Worm (Caenorhabditis elegans) whole organism, L3 larva: ENCODE measurements around the gene ceh-37.

Source experiments
- R02D3.7 ChIP-seq: fragments of 150-350 bp; optimal IDR thresholded peaks from 2 replicates; lab custom pipeline; 2014; ENCODE audit warnings: missing biosample characterization, missing genetic modification characterization
- ZK546.5 ChIP-seq: sonication (generic microtip); optimal IDR thresholded peaks from 2 replicates; lab custom pipeline; 2017; ENCODE audit warnings: missing biosample characterization, missing genetic modification characterization
- aly-2 ChIP-seq: fragments of 150-350 bp; optimal IDR thresholded peaks from 2 replicates; lab custom pipeline; 2014; ENCODE audit warnings: missing biosample characterization, missing genetic modification characterization
- ama-1 ChIP-seq: fragments of 150-350 bp; optimal IDR thresholded peaks from 2 replicates; lab custom pipeline; 2018
- ceh-16 ChIP-seq: sonication (generic microtip); optimal IDR thresholded peaks from 2 replicates; lab custom pipeline; 2017; ENCODE audit warnings: missing biosample characterization, missing genetic modification characterization
- ceh-28 ChIP-seq: fragments of 150-350 bp; optimal IDR thresholded peaks from 2 replicates; lab custom pipeline; 2014; ENCODE audit warnings: missing biosample characterization, missing genetic modification reagents, missing genetic modification characterization
- ceh-82 ChIP-seq: fragments of 150-350 bp; optimal IDR thresholded peaks from 2 replicates; lab custom pipeline; 2014; ENCODE audit warnings: missing biosample characterization, missing genetic modification characterization
- daf-12 ChIP-seq: fragments of 150-350 bp; optimal IDR thresholded peaks from 2 replicates; lab custom pipeline; 2014; ENCODE audit warnings: missing biosample characterization, missing genetic modification reagents, missing genetic modification characterization
- egl-27 ChIP-seq: sonication (generic microtip); optimal IDR thresholded peaks from 4 replicates; lab custom pipeline; 2017; ENCODE audit warnings: missing biosample characterization, missing genetic modification reagents, missing genetic modification characterization
- egl-5 ChIP-seq: fragments of 150-350 bp; optimal IDR thresholded peaks from 2 replicates; lab custom pipeline; 2017; ENCODE audit warnings: missing biosample characterization, missing genetic modification reagents, missing genetic modification characterization, inconsistent platforms
- elt-1 ChIP-seq: fragments of 150-350 bp; optimal IDR thresholded peaks from 2 replicates; lab custom pipeline; 2014; ENCODE audit warnings: missing biosample characterization, missing genetic modification characterization
- elt-2 ChIP-seq: sonication (generic microtip); optimal IDR thresholded peaks from 2 replicates; lab custom pipeline; 2016; ENCODE audit warnings: missing genetic modification reagents, mild to moderate bottlenecking, missing genetic modification characterization, missing compliant biosample characterization
- elt-3 ChIP-seq, 3 experiments: fragments of 150-350 bp in 1 of 3; sonication (generic microtip) in 2 of 3; optimal IDR thresholded peaks; 2 replicates in 2 of 3; 4 replicates in 1 of 3; lab custom pipeline; 2014 to 2017; ENCODE audit warnings: missing biosample characterization in 3 of 3, missing genetic modification characterization in 3 of 3
- eor-1 ChIP-seq, 2 experiments: fragments of 150-350 bp; optimal IDR thresholded peaks; 2 replicates each; lab custom pipeline; 2014 to 2018; ENCODE audit warnings: missing biosample characterization in 2 of 2, missing genetic modification characterization in 2 of 2
- fkh-10 ChIP-seq: sonication (generic microtip); optimal IDR thresholded peaks from 2 replicates; lab custom pipeline; 2017; ENCODE audit warnings: missing biosample characterization, missing genetic modification reagents, missing genetic modification characterization
- fkh-2 ChIP-seq: fragments of 150-350 bp; optimal IDR thresholded peaks from 2 replicates; lab custom pipeline; 2014; ENCODE audit warnings: missing biosample characterization, missing genetic modification reagents, missing genetic modification characterization
- fos-1 ChIP-seq: fragments of 150-350 bp; optimal IDR thresholded peaks from 2 replicates; lab custom pipeline; 2014; ENCODE audit warnings: missing biosample characterization, missing genetic modification characterization
- hmg-11 ChIP-seq: sonication (generic microtip); optimal IDR thresholded peaks from 2 replicates; lab custom pipeline; 2016; ENCODE audit warnings: missing genetic modification characterization, missing compliant biosample characterization
- jun-1 ChIP-seq: fragments of 150-350 bp; optimal IDR thresholded peaks from 2 replicates; lab custom pipeline; 2014; ENCODE audit warnings: missing biosample characterization, missing genetic modification reagents, missing genetic modification characterization
- lin-15B ChIP-seq: fragments of 150-350 bp; optimal IDR thresholded peaks from 2 replicates; lab custom pipeline; 2014; ENCODE audit warnings: missing biosample characterization, missing genetic modification characterization
- lsy-12 ChIP-seq: sonication (generic microtip); optimal IDR thresholded peaks from 2 replicates; lab custom pipeline; 2016; ENCODE audit warnings: mild to moderate bottlenecking, missing genetic modification characterization, missing compliant biosample characterization
- mdl-1 ChIP-seq: fragments of 150-350 bp; optimal IDR thresholded peaks from 2 replicates; lab custom pipeline; 2014; ENCODE audit warnings: missing biosample characterization, missing genetic modification characterization
- mml-1 ChIP-seq: fragments of 150-350 bp; sonication (generic microtip); optimal IDR thresholded peaks from 3 replicates; lab custom pipeline; 2014; ENCODE audit warnings: missing biosample characterization, missing genetic modification characterization
- nfya-1 ChIP-seq: sonication (generic microtip); optimal IDR thresholded peaks from 2 replicates; lab custom pipeline; 2017; ENCODE audit warnings: missing genetic modification characterization, mild to moderate bottlenecking, missing compliant biosample characterization, antibody characterized with exemption, moderate library complexity; ENCODE audit not compliant: insufficient read depth
- nhr-11 ChIP-seq: fragments of 150-350 bp; optimal IDR thresholded peaks from 2 replicates; lab custom pipeline; 2014; ENCODE audit warnings: missing biosample characterization, missing genetic modification characterization
- nhr-12 ChIP-seq: fragments of 150-350 bp; optimal IDR thresholded peaks from 2 replicates; lab custom pipeline; 2014; ENCODE audit warnings: missing biosample characterization, missing genetic modification characterization
- nhr-23 ChIP-seq: fragments of 150-350 bp; optimal IDR thresholded peaks from 2 replicates; lab custom pipeline; 2014; ENCODE audit warnings: missing biosample characterization, missing genetic modification reagents, missing genetic modification characterization
- nhr-237 ChIP-seq: fragments of 150-350 bp; optimal IDR thresholded peaks from 2 replicates; lab custom pipeline; 2014; ENCODE audit warnings: missing biosample characterization, missing genetic modification characterization
- nhr-25 ChIP-seq: sonication (generic microtip); optimal IDR thresholded peaks from 2 replicates; lab custom pipeline; 2017; ENCODE audit warnings: missing biosample characterization, missing genetic modification characterization
- nhr-43 ChIP-seq: sonication (generic microtip); optimal IDR thresholded peaks from 2 replicates; lab custom pipeline; 2016; ENCODE audit warnings: mild to moderate bottlenecking, missing genetic modification characterization, missing compliant biosample characterization; ENCODE audit not compliant: poor library complexity, severe bottlenecking
- nhr-67 ChIP-seq: fragments of 150-350 bp; optimal IDR thresholded peaks from 2 replicates; lab custom pipeline; 2014; ENCODE audit warnings: missing biosample characterization, missing genetic modification characterization
- nhr-76 ChIP-seq: fragments of 150-350 bp; sonication (generic microtip); optimal IDR thresholded peaks from 5 replicates; lab custom pipeline; 2014; ENCODE audit warnings: missing biosample characterization, missing genetic modification characterization
- nhr-77 ChIP-seq: fragments of 150-350 bp; optimal IDR thresholded peaks from 2 replicates; lab custom pipeline; 2014; ENCODE audit warnings: missing biosample characterization, missing genetic modification characterization
- pha-4 ChIP-seq: fragments of 150-350 bp; optimal IDR thresholded peaks from 2 replicates; lab custom pipeline; 2014; ENCODE audit warnings: missing biosample characterization, missing genetic modification reagents, missing genetic modification characterization
- pqm-1 ChIP-seq: fragments of 150-350 bp; optimal IDR thresholded peaks from 2 replicates; lab custom pipeline; 2017; ENCODE audit warnings: missing biosample characterization, missing genetic modification characterization, inconsistent platforms
- sea-2 ChIP-seq: fragments of 150-350 bp; sonication (generic microtip); optimal IDR thresholded peaks from 4 replicates; lab custom pipeline; 2014; ENCODE audit warnings: missing biosample characterization, missing genetic modification reagents, missing genetic modification characterization
- skn-1 ChIP-seq: fragments of 150-350 bp; optimal IDR thresholded peaks from 2 replicates; lab custom pipeline; 2014; ENCODE audit warnings: missing biosample characterization, missing genetic modification characterization
- snpc-4 ChIP-seq: fragments of 150-350 bp; optimal IDR thresholded peaks from 2 replicates; lab custom pipeline; 2014; ENCODE audit warnings: missing biosample characterization, missing genetic modification characterization
- unc-39 ChIP-seq: sonication (generic microtip); optimal IDR thresholded peaks from 4 replicates; lab custom pipeline; 2017; ENCODE audit warnings: missing biosample characterization, missing genetic modification characterization
- unc-62 ChIP-seq: fragments of 150-350 bp; sonication (generic microtip); optimal IDR thresholded peaks from 4 replicates; lab custom pipeline; 2014; ENCODE audit warnings: missing biosample characterization, missing genetic modification reagents, missing genetic modification characterization
- zag-1 ChIP-seq: fragments of 150-350 bp; optimal IDR thresholded peaks from 2 replicates; lab custom pipeline; 2014; ENCODE audit warnings: missing biosample characterization, missing genetic modification characterization
- ztf-11 ChIP-seq: fragments of 150-350 bp; optimal IDR thresholded peaks from 2 replicates; lab custom pipeline; 2014; ENCODE audit warnings: missing biosample characterization, missing genetic modification characterization
- ztf-4 ChIP-seq: fragments of 150-350 bp; optimal IDR thresholded peaks from 2 replicates; lab custom pipeline; 2014; ENCODE audit warnings: missing biosample characterization, missing genetic modification characterization

The ceh-37 gene

DNA sequence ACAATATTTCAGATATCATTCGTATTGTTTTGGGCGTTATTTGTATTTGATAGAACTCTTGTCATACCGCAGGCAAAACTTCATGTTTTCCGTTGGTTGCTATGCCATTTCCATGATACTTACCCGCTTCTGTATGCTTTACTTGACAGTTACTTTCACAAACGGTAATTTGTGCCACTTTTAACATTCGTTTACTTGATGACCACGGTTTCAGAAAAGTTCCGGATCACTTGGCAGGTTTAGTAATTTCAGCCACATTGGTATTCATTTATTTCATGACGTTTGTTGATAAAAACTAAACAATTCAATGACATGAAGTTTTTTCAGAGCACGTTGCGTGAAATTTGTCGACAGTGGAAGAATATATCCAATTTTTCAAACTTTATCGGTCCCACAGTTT lies 28.3 kb downstream of the ceh-37 start:
- TF ChIP-seq mdl-1 (tag; lab: Kevin White, UChicago) (no peak), elt-3 (tag; optimal IDR thresholded peaks at IDR 0.05; lab: Kevin White, UChicago) (no peak), nfya-1 (tag; lab: Kevin White, UChicago) (no peak), nhr-11 (no peak), ama-1 (lab: Kevin White, UChicago) (no peak), nhr-237 (no peak), nhr-23 (tag; lab: Kevin White, UChicago) (no peak), mml-1 (tag; lab: Kevin White, UChicago) (no peak), skn-1 (tag; lab: Kevin White, UChicago) (no peak), elt-1 (tag; lab: Kevin White, UChicago) (no peak), ZK546.5 (tag; lab: Kevin White, UChicago) (no peak), nhr-77 (tag; lab: Kevin White, UChicago) (no peak), jun-1 (tag; lab: Kevin White, UChicago) (no peak), pqm-1 (tag; lab: Kevin White, UChicago) (no peak), aly-2 (no peak), ztf-11 (tag; lab: Kevin White, UChicago) (no peak), nhr-25 (tag; lab: Kevin White, UChicago) (no peak), pha-4 (tag; lab: Kevin White, UChicago) (no peak), elt-2 (no peak)

DNA sequence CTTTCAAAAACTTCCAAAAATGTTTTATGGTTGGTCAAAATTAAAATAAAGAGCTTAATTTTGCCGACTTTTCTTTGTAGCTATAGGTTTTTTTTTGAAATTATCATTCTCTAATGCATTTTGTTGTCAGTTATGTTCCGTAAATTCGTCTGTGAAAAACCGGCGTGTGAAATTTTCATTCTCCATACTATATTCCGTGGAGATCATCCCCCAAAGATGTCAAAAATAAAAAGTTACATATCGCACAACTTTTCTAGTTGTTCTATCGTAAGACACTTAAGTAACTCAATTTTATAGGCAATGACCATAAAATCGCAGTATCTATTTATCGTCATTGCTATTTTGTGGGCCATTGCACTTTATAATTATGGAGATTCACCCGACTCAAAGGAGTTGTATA lies 29.1 kb downstream of the ceh-37 start, which contains the start of gene C37E2.10:
Gene C37E2.10, plus strand, starts transcription at position 301 of the 400 bp plus-strand sequence.
- TF ChIP-seq mml-1 (tag; lab: Kevin White, UChicago) (no peak), elt-2 (no peak), nhr-12 (tag; lab: Kevin White, UChicago) (no peak), ztf-4 (tag; lab: Kevin White, UChicago) (no peak), lsy-12 (tag; lab: Kevin White, UChicago) (no peak), unc-39 (tag; lab: Kevin White, UChicago) (no peak), nhr-11 (no peak), nhr-43 (tag; lab: Kevin White, UChicago) (no peak), nhr-23 (tag; lab: Kevin White, UChicago) (no peak), R02D3.7 (no peak), ztf-11 (tag; lab: Kevin White, UChicago) (no peak), nhr-76 (tag; lab: Kevin White, UChicago) (no peak), fkh-2 (tag; lab: Kevin White, UChicago) (no peak), nfya-1 (tag; lab: Kevin White, UChicago) (no peak), ceh-28 (no peak), ceh-16 (tag; lab: Kevin White, UChicago) (no peak)

DNA sequence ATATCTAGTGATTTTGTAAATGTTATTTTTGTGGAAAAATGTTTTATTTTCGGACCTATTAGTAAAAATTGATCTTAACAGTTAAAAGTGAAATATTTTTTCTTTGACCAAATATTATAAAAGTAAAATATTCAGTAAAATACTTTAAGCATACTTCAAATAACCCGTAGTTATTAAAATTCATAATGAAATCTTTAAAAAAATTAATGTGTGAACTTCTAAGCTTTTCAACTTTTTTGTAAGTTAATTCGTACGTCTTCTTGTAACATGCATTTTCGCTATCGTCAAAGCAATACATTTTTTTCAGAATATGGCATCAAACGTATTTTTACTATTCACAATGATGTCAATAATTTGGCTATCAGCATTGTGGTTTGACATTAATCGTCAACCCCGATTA lies 32.1 kb downstream of the ceh-37 start, which contains the start of gene C37E2.2:
Gene C37E2.2, plus strand, starts transcription at position 301 of the 400 bp plus-strand sequence.
- TF ChIP-seq elt-1 (tag; lab: Kevin White, UChicago) (no peak), nhr-11 (no peak), egl-27 (tag; lab: Kevin White, UChicago) (no peak), elt-3 (tag; optimal IDR thresholded peaks at IDR 0.05; lab: Kevin White, UChicago) (no peak), hmg-11 (tag; lab: Kevin White, UChicago) (no peak), ceh-16 (tag; lab: Kevin White, UChicago) (no peak), daf-12 (no peak), fkh-10 (GFP tag; lab: Kevin White, UChicago) (no peak), nhr-77 (tag; lab: Kevin White, UChicago) (no peak), jun-1 (tag; lab: Kevin White, UChicago) (no peak)

DNA sequence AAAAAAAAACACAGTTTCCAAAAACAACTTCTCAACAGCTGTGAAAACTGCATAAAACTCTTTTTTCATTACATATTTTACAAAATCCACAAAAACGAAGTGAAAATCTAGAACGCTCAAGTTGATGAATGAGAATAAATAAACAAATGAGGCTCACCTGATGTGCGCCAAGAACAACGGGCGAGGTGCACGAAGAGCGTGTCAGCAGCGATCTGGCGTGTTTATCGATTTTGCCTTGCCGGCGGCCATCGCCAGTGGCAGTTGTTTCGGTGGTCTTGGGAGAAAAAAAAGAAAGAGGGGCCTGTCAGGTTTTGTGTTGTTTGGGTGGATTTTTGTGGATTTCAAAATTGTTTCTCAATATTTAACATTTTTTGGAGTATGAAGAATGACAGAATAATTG lies 34.0 kb downstream of the ceh-37 start, which contains the start of gene idhb-1:
Gene idhb-1, minus strand, starts transcription at position 214 of the 400 bp plus-strand sequence.
- TF ChIP-seq aly-2 (no peak), unc-62 (no peak), ZK546.5 (tag; lab: Kevin White, UChicago) (no peak), ztf-4 (tag; lab: Kevin White, UChicago) (no peak), jun-1 (tag; lab: Kevin White, UChicago) (peak; percentile 50), nhr-23 (tag; lab: Kevin White, UChicago) (peak; percentile 34), ceh-28 (peak; percentile 88), nhr-67 (tag; lab: Kevin White, UChicago) (no peak), snpc-4 (peak; percentile 55), nhr-77 (tag; lab: Kevin White, UChicago) (no peak), nhr-237 (no peak), ceh-82 (tag; lab: Kevin White, UChicago) (no peak), nhr-76 (tag; lab: Kevin White, UChicago) (no peak), fkh-10 (GFP tag; lab: Kevin White, UChicago) (peak; percentile 8), fkh-2 (tag; lab: Kevin White, UChicago) (no peak), pha-4 (tag; lab: Kevin White, UChicago) (peak; percentile 82), ceh-16 (tag; lab: Kevin White, UChicago) (no peak), sea-2 (GFP tag; lab: Kevin White, UChicago) (no peak), R02D3.7 (peak; percentile 8), daf-12 (no peak), eor-1 (tag; optimal IDR thresholded peaks at IDR 0.05; lab: Kevin White, UChicago) (no peak), fos-1 (no peak), egl-27 (tag; lab: Kevin White, UChicago) (no peak), nhr-43 (tag; lab: Kevin White, UChicago) (no peak), lin-15B (tag; lab: Kevin White, UChicago) (peak; percentile 80), unc-39 (tag; lab: Kevin White, UChicago) (no peak), zag-1 (tag; lab: Kevin White, UChicago) (no peak), skn-1 (tag; lab: Kevin White, UChicago) (no peak), egl-5 (tag; lab: Kevin White, UChicago) (peak; percentile 11), nfya-1 (tag; lab: Kevin White, UChicago) (peak; percentile 80), ama-1 (lab: Kevin White, UChicago) (peak; percentile 11), elt-2 (peak; percentile 38)
